Fruit fly (Drosophila melanogaster) whole organism, wandering third instar larva: ENCODE results near the gene CG14273.

Source experiments
- CG9705 ChIP-seq: fragments of 200-800 bp; sonication (Bioruptor generic); optimal IDR thresholded peaks from 2 replicates; lab custom pipeline; 2018; ENCODE audit warnings: missing biosample characterization, mild to moderate bottlenecking, missing genetic modification characterization
- CrebA ChIP-seq: fragments of 200-800 bp; sonication (Bioruptor generic); optimal IDR thresholded peaks from 2 replicates; lab custom pipeline; 2016; ENCODE audit warnings: missing biosample characterization, mild to moderate bottlenecking, missing genetic modification characterization, borderline replicate concordance
- Dif ChIP-seq: fragments of 200-275, 200-300 bp; sonication (Bioruptor generic); optimal IDR thresholded peaks from 2 replicates; lab custom pipeline; 2018; ENCODE audit warnings: missing biosample characterization, missing genetic modification characterization; ENCODE audit not compliant: partially characterized antibody
- GATAd ChIP-seq: sonication (Bioruptor generic); optimal IDR thresholded peaks from 2 replicates; lab custom pipeline; 2016; ENCODE audit warnings: missing biosample characterization, missing genetic modification characterization
- HLH106 ChIP-seq: fragments of 200-800 bp; optimal IDR thresholded peaks from 3 replicates; lab custom pipeline; 2019; ENCODE audit warnings: missing biosample characterization, mild to moderate bottlenecking, missing genetic modification characterization, moderate library complexity
- Hnf4 ChIP-seq: fragments of 200-800 bp; sonication (Bioruptor generic); optimal IDR thresholded peaks from 2 replicates; lab custom pipeline; 2016; ENCODE audit warnings: missing biosample characterization, mild to moderate bottlenecking, missing genetic modification characterization
- Hr78 ChIP-seq: fragments of >200 bp; optimal IDR thresholded peaks from 2 replicates; lab custom pipeline; 2017; ENCODE audit warnings: missing biosample characterization, missing genetic modification characterization
- Hr83 ChIP-seq: fragments of 200-300 bp; sonication (Bioruptor generic); optimal IDR thresholded peaks from 2 replicates; lab custom pipeline; 2016; ENCODE audit warnings: missing biosample characterization, mild to moderate bottlenecking, missing genetic modification characterization, moderate library complexity; ENCODE audit not compliant: poor library complexity, severe bottlenecking
- Jra ChIP-seq: sonication (Bioruptor generic); optimal IDR thresholded peaks from 2 replicates; lab custom pipeline; 2016; ENCODE audit warnings: missing biosample characterization, missing genetic modification characterization
- N ChIP-seq: fragments of >200 bp; optimal IDR thresholded peaks from 2 replicates; lab custom pipeline; 2018; ENCODE audit warnings: missing biosample characterization, missing external identifiers, missing genetic modification characterization
- OdsH ChIP-seq: fragments of 200-800 bp; sonication (Bioruptor generic); optimal IDR thresholded peaks from 2 replicates; lab custom pipeline; 2016; ENCODE audit warnings: missing biosample characterization, mild to moderate bottlenecking, missing genetic modification characterization
- Rel ChIP-seq, 2 experiments: fragments of 200-800 bp; sonication (Bioruptor generic) in 1 of 2; optimal IDR thresholded peaks; 2 replicates in 1 of 2; 3 replicates in 1 of 2; lab custom pipeline; 2016 to 2019; ENCODE audit warnings: mild to moderate bottlenecking in 2 of 2, missing biosample characterization in 2 of 2, missing genetic modification characterization in 2 of 2, moderate library complexity in 1 of 2
- Sp1 ChIP-seq: fragments of 200-800 bp; sonication (Bioruptor generic); optimal IDR thresholded peaks from 3 replicates; lab custom pipeline; 2019; ENCODE audit warnings: missing biosample characterization, mild to moderate bottlenecking, missing genetic modification characterization, moderate library complexity
- Vsx2 ChIP-seq: fragments of 200-300, 225-300 bp; sonication (Bioruptor generic); optimal IDR thresholded peaks from 2 replicates; lab custom pipeline; 2018; ENCODE audit warnings: missing biosample characterization, missing genetic modification characterization; ENCODE audit not compliant: partially characterized antibody
- br ChIP-seq: fragments of 200-800 bp; sonication (Bioruptor generic); optimal IDR thresholded peaks from 2 replicates; lab custom pipeline; 2016; ENCODE audit warnings: missing biosample characterization, missing genetic modification characterization
- brk ChIP-seq: fragments of 200-800 bp; sonication (Bioruptor generic); optimal IDR thresholded peaks from 2 replicates; lab custom pipeline; 2016; ENCODE audit warnings: missing biosample characterization, mild to moderate bottlenecking, missing genetic modification characterization
- dsf ChIP-seq: sonication (Bioruptor generic); optimal IDR thresholded peaks from 2 replicates; lab custom pipeline; 2016; ENCODE audit warnings: missing biosample characterization, missing genetic modification characterization, borderline replicate concordance
- ey ChIP-seq: fragments of 200-800 bp; sonication (Bioruptor generic); optimal IDR thresholded peaks from 2 replicates; lab custom pipeline; 2016; ENCODE audit warnings: missing biosample characterization, missing genetic modification characterization
- foxo ChIP-seq, 2 experiments: fragments of 200-800 bp; sonication (Bioruptor generic); optimal IDR thresholded peaks; 2 replicates in 1 of 2; 3 replicates in 1 of 2; lab custom pipeline; 2016 to 2017; ENCODE audit warnings: missing biosample characterization in 2 of 2, missing genetic modification characterization in 2 of 2
- fru ChIP-seq: fragments of 200-800 bp; sonication (Bioruptor generic); optimal IDR thresholded peaks from 3 replicates; lab custom pipeline; 2016; ENCODE audit warnings: missing biosample characterization, mild to moderate bottlenecking, missing genetic modification characterization
- h ChIP-seq: fragments of 200-800 bp; sonication (Bioruptor generic); optimal IDR thresholded peaks from 3 replicates; lab custom pipeline; 2016; ENCODE audit warnings: missing biosample characterization, mild to moderate bottlenecking, missing genetic modification characterization
- lola ChIP-seq: fragments of >200 bp; optimal IDR thresholded peaks from 2 replicates; lab custom pipeline; 2017; ENCODE audit warnings: missing biosample characterization, missing genetic modification characterization
- pan ChIP-seq: fragments of >200 bp; optimal IDR thresholded peaks from 2 replicates; lab custom pipeline; 2017
- psq ChIP-seq: fragments of 200-800 bp; sonication (Bioruptor generic); optimal IDR thresholded peaks from 3 replicates; lab custom pipeline; 2017; ENCODE audit warnings: missing biosample characterization, mild to moderate bottlenecking, missing genetic modification characterization, moderate library complexity
- rgr ChIP-seq: fragments of 200-800 bp; sonication (Bioruptor generic); optimal IDR thresholded peaks from 3 replicates; lab custom pipeline; 2016; ENCODE audit warnings: missing biosample characterization, mild to moderate bottlenecking, missing genetic modification characterization
- sage ChIP-seq: fragments of 200-800 bp; sonication (Bioruptor generic); optimal IDR thresholded peaks from 2 replicates; lab custom pipeline; 2016; ENCODE audit warnings: missing biosample characterization, mild to moderate bottlenecking, missing genetic modification characterization
- tai ChIP-seq: sonication (Bioruptor generic); optimal IDR thresholded peaks from 2 replicates; lab custom pipeline; 2016; ENCODE audit warnings: missing biosample characterization, missing genetic modification characterization
- usp ChIP-seq: fragments of >200 bp; optimal IDR thresholded peaks from 2 replicates; lab custom pipeline; 2017; ENCODE audit warnings: missing biosample characterization, missing genetic modification characterization
- woc ChIP-seq: sonication (Bioruptor generic); optimal IDR thresholded peaks from 2 replicates; lab custom pipeline; 2016; ENCODE audit warnings: missing biosample characterization, mild to moderate bottlenecking, missing genetic modification characterization

The CG14273 gene

DNA sequence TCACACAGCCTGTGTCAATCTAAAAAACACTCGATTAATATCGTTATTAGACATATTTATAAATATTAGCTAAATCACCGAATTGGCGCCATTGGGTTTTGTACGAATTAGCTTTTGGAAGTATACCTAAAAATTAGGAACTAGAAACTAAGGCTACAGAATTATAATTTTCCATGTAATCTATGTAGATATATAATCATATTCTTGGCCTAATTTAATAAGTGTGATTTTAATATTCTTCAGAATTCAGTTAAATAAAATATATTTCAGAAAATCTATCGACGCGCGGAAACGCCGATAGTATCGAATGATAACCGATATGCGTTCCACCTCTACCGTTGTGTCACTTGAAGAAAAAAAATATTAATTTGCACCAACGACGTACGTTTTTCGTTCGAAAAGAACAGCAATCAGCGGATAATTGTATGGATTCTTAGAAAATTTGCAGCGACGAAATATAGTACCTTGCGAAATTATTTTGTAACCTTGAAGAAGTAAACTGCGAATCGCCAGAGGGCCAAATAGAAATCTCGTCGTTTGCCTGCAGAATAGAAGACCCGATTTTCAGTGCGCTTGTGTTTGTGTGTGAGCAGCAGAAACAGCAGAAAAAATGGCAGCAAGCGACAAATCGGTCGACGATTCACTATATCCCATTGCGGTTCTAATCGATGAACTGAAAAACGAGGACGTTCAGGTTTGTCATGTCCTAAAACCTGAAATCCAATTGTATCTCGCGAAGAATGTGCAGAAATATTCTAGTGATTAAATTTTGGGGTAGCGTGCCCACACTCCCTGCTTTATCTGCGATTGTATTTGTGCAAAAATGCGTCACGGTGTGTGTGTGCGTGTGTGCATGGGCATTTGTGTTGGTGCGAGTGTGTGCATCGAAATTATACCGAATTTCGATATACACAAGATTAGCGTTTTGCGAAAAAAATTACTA is 23.5 kb downstream of the CG14273 start, which contains the start of gene Pp2A-29B:
Gene Pp2A-29B, plus strand, starts transcription at position 338 of the 943 bp plus-strand sequence.
- TF ChIP-seq sage (GFP tag; lab: Kevin White, UChicago) (peak; percentile 23), foxo (GFP tag; optimal IDR thresholded peaks at IDR 0.05; lab: Kevin White, UChicago) (peak in 1 of 2 experiments; percentile 23), GATAd (GFP tag; lab: Kevin White, UChicago) (no peak), h (GFP tag; lab: Kevin White, UChicago) (peak; percentile 55), rgr (peak; percentile 38), ey (GFP tag; lab: Kevin White, UChicago) (peak; percentile 4), CG9705 (GFP tag; lab: Kevin White, UChicago) (peak; percentile 19), pan (lab: Kevin White, UChicago) (no peak), CrebA (GFP tag; lab: Kevin White, UChicago) (no peak), br (GFP tag; lab: Kevin White, UChicago) (no peak), N (GFP tag; lab: Kevin White, UChicago) (peak; percentile 88), fru (GFP tag; lab: Kevin White, UChicago) (peak; percentile 23), lola (GFP tag; lab: Kevin White, UChicago) (no peak), psq (GFP tag; lab: Kevin White, UChicago) (no peak), usp (no peak), brk (GFP tag; lab: Kevin White, UChicago) (peak; percentile 81), Jra (GFP tag; lab: Kevin White, UChicago) (peak; percentile 63), OdsH (GFP tag; lab: Kevin White, UChicago) (no peak), woc (peak; percentile 59), Hnf4 (GFP tag; lab: Kevin White, UChicago) (peak; percentile 53), HLH106 (tag; lab: Kevin White, UChicago) (peak; percentile 49), Rel (GFP tag; optimal IDR thresholded peaks at IDR 0.05; lab: Kevin White, UChicago) (no peak), Rel (tag; optimal IDR thresholded peaks at IDR 0.05; lab: Kevin White, UChicago) (peak; percentile 31), Sp1 (GFP tag; lab: Kevin White, UChicago) (peak; percentile 33), dsf (GFP tag; lab: Kevin White, UChicago) (peak; percentile 54)

DNA sequence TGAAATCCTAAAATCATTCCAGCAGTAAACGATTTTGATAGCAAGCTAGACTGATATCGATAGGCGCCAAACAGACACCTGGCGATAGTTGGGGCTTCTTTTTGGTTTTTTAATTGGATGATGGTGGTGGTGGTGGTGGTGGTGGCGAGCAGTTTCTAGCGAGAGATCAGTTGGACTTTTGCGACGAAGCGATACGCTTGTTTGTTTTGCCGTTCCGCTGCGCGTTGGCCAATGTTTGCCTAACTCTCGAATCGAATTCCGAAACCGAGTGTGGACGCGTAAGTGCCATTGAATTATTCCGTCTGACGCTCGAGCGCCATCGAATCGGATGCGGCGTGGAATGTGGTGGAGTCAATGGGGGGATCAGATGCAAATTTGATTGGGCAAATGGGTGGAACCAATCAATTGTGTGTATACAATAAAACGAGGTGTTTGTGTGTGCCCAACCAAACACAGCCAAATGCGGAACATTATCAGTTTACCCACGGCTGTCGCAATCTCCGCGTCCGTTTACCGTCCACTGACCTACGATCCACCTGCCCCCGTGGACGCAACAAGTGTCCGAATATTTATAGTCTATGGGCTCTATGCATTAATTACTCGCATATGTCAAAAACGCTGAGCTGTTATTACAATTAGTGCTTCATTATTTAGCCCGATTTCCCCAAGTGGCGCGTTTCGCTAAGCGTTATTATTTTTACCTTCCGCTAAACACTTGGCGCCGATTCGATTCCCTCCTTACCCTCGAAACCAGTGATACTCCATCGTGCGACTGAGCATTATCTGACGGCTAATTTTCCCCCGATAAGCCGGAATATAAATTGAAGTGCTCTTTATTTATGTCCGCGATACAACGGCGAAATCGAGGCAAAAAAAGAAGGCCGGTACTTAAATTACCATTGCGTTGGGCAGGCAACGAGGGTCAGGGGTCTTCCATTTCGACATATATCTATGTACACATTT is 28.1 kb downstream of the CG14273 start, which contains the start of gene CG17292:
Gene CG17292, plus strand, starts transcription at position 91 of the 963 bp plus-strand sequence.
- TF ChIP-seq Hr83 (GFP tag; lab: Kevin White, UChicago), result peak; percentile 3
- TF ChIP-seq rgr, result peak; percentile 49
- TF ChIP-seq woc, result no peak
- TF ChIP-seq OdsH (GFP tag; lab: Kevin White, UChicago), result peak; percentile 68
- TF ChIP-seq pan (lab: Kevin White, UChicago), result no peak
- peak; percentile 15 for TF ChIP-seq br (GFP tag; lab: Kevin White, UChicago)
- TF ChIP-seq usp, result no peak
- TF ChIP-seq foxo (GFP tag; optimal IDR thresholded peaks at IDR 0.05; lab: Kevin White, UChicago), result peak in 1 of 2 experiments; percentile 17
- TF ChIP-seq Hnf4 (GFP tag; lab: Kevin White, UChicago), result peak; percentile 55
- TF ChIP-seq Vsx2 (GFP tag; lab: Kevin White, UChicago), result peak; percentile 98
- TF ChIP-seq Hr78 (GFP tag; lab: Kevin White, UChicago), result no peak
- peak; percentile 87 for TF ChIP-seq Dif
- TF ChIP-seq tai (GFP tag; lab: Kevin White, UChicago), result no peak
- TF ChIP-seq Rel (GFP tag; optimal IDR thresholded peaks at IDR 0.05; lab: Kevin White, UChicago), result no peak
- TF ChIP-seq Rel (tag; optimal IDR thresholded peaks at IDR 0.05; lab: Kevin White, UChicago), result peak; percentile 48
- TF ChIP-seq h (GFP tag; lab: Kevin White, UChicago), result peak; percentile 41
- TF ChIP-seq Sp1 (GFP tag; lab: Kevin White, UChicago), result no peak
- TF ChIP-seq, all 38 proteins: peak for 10
